Fruit fly (Drosophila melanogaster) whole organism, embryonic: ENCODE measurements around the gene Cap-D2.

ENCODE experiments used
- Antp ChIP-seq: fragments of 200-800 bp; sonication (Bioruptor generic); optimal IDR thresholded peaks from 3 replicates; lab custom pipeline; 2016; ENCODE audit warnings: missing biosample characterization, missing genetic modification characterization
- Awh ChIP-seq: fragments of 200-800 bp; sonication (Bioruptor generic); IDR thresholded peaks from 2 replicates; pipeline ENCODE4, ENCODE4 v1.3.6; 2022; ENCODE audit warnings: missing biosample characterization, missing genetic modification characterization
- CG10267 ChIP-seq: fragments of 200-800 bp; sonication (Bioruptor generic); optimal IDR thresholded peaks from 2 replicates; lab custom pipeline; 2018; ENCODE audit warnings: missing biosample characterization, mild to moderate bottlenecking, missing genetic modification characterization, moderate library complexity
- CG13775 ChIP-seq: fragments of 200-800 bp; sonication (Bioruptor generic); optimal IDR thresholded peaks from 3 replicates; lab custom pipeline; 2017; ENCODE audit warnings: missing biosample characterization, mild to moderate bottlenecking, missing genetic modification characterization
- CG14050 ChIP-seq: fragments of 200-800 bp; sonication (Bioruptor generic); IDR thresholded peaks from 3 replicates; pipeline ENCODE4 v1.3.6; 2022; ENCODE audit warnings: missing biosample characterization, missing genetic modification characterization
- CG17612 ChIP-seq: fragments of 200-800 bp; sonication (Bioruptor generic); IDR thresholded peaks from 2 replicates; pipeline ENCODE4 v1.3.6; 2022; ENCODE audit warnings: missing biosample characterization, missing genetic modification characterization
- CG18764 ChIP-seq: fragments of 200-800 bp; sonication (Bioruptor generic); optimal IDR thresholded peaks from 3 replicates; lab custom pipeline; 2016; ENCODE audit warnings: missing biosample characterization, missing genetic modification characterization
- CG30403 ChIP-seq: fragments of 200-800 bp; sonication (Bioruptor generic); optimal IDR thresholded peaks from 3 replicates; lab custom pipeline; 2016; ENCODE audit warnings: missing biosample characterization, missing genetic modification characterization
- CG30431 ChIP-seq: fragments of 200-800 bp; sonication (Bioruptor generic); optimal IDR thresholded peaks from 2 replicates; lab custom pipeline; 2017; ENCODE audit warnings: missing biosample characterization, missing genetic modification characterization
- CG31388 ChIP-seq: fragments of 200-800 bp; sonication (Bioruptor generic); optimal IDR thresholded peaks from 2 replicates; lab custom pipeline; 2016; ENCODE audit warnings: missing biosample characterization, missing genetic modification characterization
- CG34422 ChIP-seq: fragments of 200-800 bp; sonication (Bioruptor generic); IDR thresholded peaks from 3 replicates; pipeline ENCODE4 v1.3.6; 2022; ENCODE audit warnings: missing biosample characterization, missing genetic modification characterization
- CTCF ChIP-seq: fragments of 200-800 bp; sonication (Bioruptor generic); optimal IDR thresholded peaks from 2 replicates; lab custom pipeline; 2017; ENCODE audit warnings: missing biosample characterization, mild to moderate bottlenecking, missing genetic modification characterization, moderate library complexity
- CoRest ChIP-seq: fragments of 200-800 bp; sonication (Bioruptor generic); optimal IDR thresholded peaks from 3 replicates; lab custom pipeline; 2018; ENCODE audit warnings: missing biosample characterization, mild to moderate bottlenecking, missing genetic modification characterization, moderate library complexity
- D19B ChIP-seq: fragments of 200-800 bp; sonication (Bioruptor generic); optimal IDR thresholded peaks from 2 replicates; lab custom pipeline; 2017; ENCODE audit warnings: missing biosample characterization, mild to moderate bottlenecking, missing genetic modification characterization
- Dek ChIP-seq: fragments of 200-800 bp; sonication (Bioruptor generic); optimal IDR thresholded peaks from 3 replicates; lab custom pipeline; 2019; ENCODE audit warnings: missing biosample characterization, mild to moderate bottlenecking, missing genetic modification characterization, moderate library complexity
- Dip3 ChIP-seq: fragments of 200-800 bp; sonication (Bioruptor generic); optimal IDR thresholded peaks from 3 replicates; lab custom pipeline; 2016; ENCODE audit warnings: missing biosample characterization, missing genetic modification characterization
- Dp ChIP-seq: fragments of 200-800 bp; sonication (Bioruptor generic); optimal IDR thresholded peaks from 2 replicates; lab custom pipeline; 2018; ENCODE audit warnings: missing biosample characterization, mild to moderate bottlenecking, missing genetic modification characterization, moderate library complexity
- Drgx ChIP-seq: fragments of 200-800 bp; sonication (Bioruptor generic); IDR thresholded peaks from 2 replicates; pipeline ENCODE4 v1.3.6; 2022; ENCODE audit warnings: missing biosample characterization, missing genetic modification characterization
- ERR ChIP-seq: fragments of 200-800 bp; sonication (Bioruptor generic); optimal IDR thresholded peaks from 2 replicates; lab custom pipeline; 2016; ENCODE audit warnings: missing biosample characterization, missing genetic modification characterization
- Eip74EF ChIP-seq, 2 experiments: fragments of 200-800 bp in 1 of 2; fragments of >200 bp in 1 of 2; sonication (Bioruptor generic) in 1 of 2; optimal IDR thresholded peaks; 2 replicates each; lab custom pipeline; 2017 to 2019; ENCODE audit warnings: missing biosample characterization in 2 of 2, missing genetic modification characterization in 2 of 2, mild to moderate bottlenecking in 1 of 2, moderate library complexity in 1 of 2
- Fer2 ChIP-seq: fragments of 200-800 bp; sonication (Bioruptor generic); optimal IDR thresholded peaks from 2 replicates; lab custom pipeline; 2018; ENCODE audit warnings: missing biosample characterization, mild to moderate bottlenecking, missing genetic modification characterization, moderate library complexity
- HLHmδ ChIP-seq: fragments of 200-800 bp; sonication (Bioruptor generic); optimal IDR thresholded peaks from 2 replicates; lab custom pipeline; 2018; ENCODE audit warnings: missing biosample characterization, mild to moderate bottlenecking, missing genetic modification characterization, moderate library complexity
- Hmr ChIP-seq: fragments of 200-800 bp; sonication (Bioruptor generic); optimal IDR thresholded peaks from 3 replicates; lab custom pipeline; 2017; ENCODE audit warnings: mild to moderate bottlenecking, missing biosample characterization, missing genetic modification reagents, missing genetic modification characterization
- Hr51 ChIP-seq, 2 experiments: fragments of 200-800 bp; sonication (Bioruptor generic); optimal IDR thresholded peaks; 2 replicates in 1 of 2; 3 replicates in 1 of 2; lab custom pipeline; 2016 to 2018; ENCODE audit warnings: missing biosample characterization in 2 of 2, missing genetic modification characterization in 2 of 2, mild to moderate bottlenecking in 1 of 2, moderate library complexity in 1 of 2
- Hr78 ChIP-seq, 2 experiments: fragments of 200-800 bp in 1 of 2; fragments of >200 bp in 1 of 2; sonication (Bioruptor generic) in 1 of 2; optimal IDR thresholded peaks; 2 replicates each; lab custom pipeline; 2017 to 2019; ENCODE audit warnings: missing biosample characterization in 2 of 2, missing genetic modification characterization in 2 of 2, mild to moderate bottlenecking in 1 of 2, moderate library complexity in 1 of 2
- Lhr ChIP-seq: fragments of 200-800 bp; sonication (Bioruptor generic); optimal IDR thresholded peaks from 3 replicates; lab custom pipeline; 2017; ENCODE audit warnings: mild to moderate bottlenecking, missing biosample characterization, missing genetic modification reagents, missing genetic modification characterization
- Mad ChIP-seq: fragments of 200-800 bp; sonication (Bioruptor generic); optimal IDR thresholded peaks from 2 replicates; lab custom pipeline; 2016; ENCODE audit warnings: missing biosample characterization, missing genetic modification characterization
- Med ChIP-seq: fragments of 200-800 bp; sonication (Bioruptor generic); peaks from one replicate; lab custom pipeline; 2016; ENCODE audit warnings: missing biosample characterization, missing genetic modification characterization, mild to moderate bottlenecking, inconsistent platforms, moderate library complexity
- Meics ChIP-seq: fragments of 200-800 bp; sonication (Bioruptor generic); optimal IDR thresholded peaks from 2 replicates; lab custom pipeline; 2017; ENCODE audit warnings: missing biosample characterization, mild to moderate bottlenecking, missing genetic modification characterization
- Mrtf ChIP-seq: fragments of 200-800 bp; sonication (Bioruptor generic); IDR thresholded peaks from 3 replicates; pipeline ENCODE4 v1.3.6; 2022; ENCODE audit warnings: missing biosample characterization, missing genetic modification characterization
- Oaz ChIP-seq: fragments of 200-800 bp; sonication (Bioruptor generic); IDR thresholded peaks from 2 replicates; pipeline ENCODE4 v1.3.6; 2022; ENCODE audit warnings: missing biosample characterization, missing genetic modification characterization
- Pdp1 ChIP-seq, 2 experiments: fragments of 200-800 bp; sonication (Bioruptor generic); optimal IDR thresholded peaks; 3 replicates each; lab custom pipeline; 2016; ENCODE audit warnings: missing biosample characterization in 2 of 2, missing genetic modification characterization in 2 of 2, mild to moderate bottlenecking in 1 of 2, moderate library complexity in 1 of 2
- Sox102F ChIP-seq: fragments of 200-800 bp; sonication (Bioruptor generic); optimal IDR thresholded peaks from 2 replicates; lab custom pipeline; 2018; ENCODE audit warnings: missing biosample characterization, mild to moderate bottlenecking, missing genetic modification characterization, moderate library complexity
- aop ChIP-seq: fragments of 200-800 bp; sonication (Bioruptor generic); IDR thresholded peaks from 2 replicates; pipeline ENCODE4 v1.3.6; 2022; ENCODE audit warnings: missing biosample characterization, missing genetic modification characterization
- chinmo ChIP-seq: fragments of 200-800 bp; sonication (Bioruptor generic); IDR thresholded peaks from 4 replicates; pipeline ENCODE4 v1.3.6; 2022; ENCODE audit warnings: missing biosample characterization, missing genetic modification characterization; ENCODE audit not compliant: partially characterized antibody
- corto ChIP-seq: fragments of 200-800 bp; sonication (Bioruptor generic); optimal IDR thresholded peaks from 2 replicates; lab custom pipeline; 2016; ENCODE audit warnings: missing biosample characterization, mild to moderate bottlenecking, missing genetic modification characterization, moderate library complexity
- crol ChIP-seq: fragments of 200-800 bp; sonication (Bioruptor generic); IDR thresholded peaks from 2 replicates; pipeline ENCODE4 v1.3.6; 2022; ENCODE audit warnings: missing biosample characterization, missing genetic modification characterization
- fd64A ChIP-seq: fragments of 200-800 bp; sonication (Bioruptor generic); optimal IDR thresholded peaks from 3 replicates; lab custom pipeline; 2018; ENCODE audit warnings: missing biosample characterization, mild to moderate bottlenecking, missing genetic modification characterization
- gce ChIP-seq: fragments of 200-800 bp; sonication (Bioruptor generic); IDR thresholded peaks from 3 replicates; pipeline ENCODE4 v1.3.6; 2022; ENCODE audit warnings: missing biosample characterization, missing genetic modification characterization
- grau ChIP-seq: fragments of 200-800 bp; optimal IDR thresholded peaks from 3 replicates; lab custom pipeline; 2019; ENCODE audit warnings: missing biosample characterization, mild to moderate bottlenecking, missing genetic modification characterization, moderate library complexity
- grn ChIP-seq: fragments of 200-800 bp; sonication (Bioruptor generic); optimal IDR thresholded peaks from 3 replicates; lab custom pipeline; 2017; ENCODE audit warnings: missing biosample characterization, missing genetic modification characterization
- ham ChIP-seq: fragments of 200-800 bp; sonication (Bioruptor generic); IDR thresholded peaks from 2 replicates; pipeline ENCODE4 v1.3.6; 2022; ENCODE audit warnings: missing biosample characterization, missing genetic modification characterization
- kay ChIP-seq: fragments of 200-800 bp; sonication (Bioruptor generic); optimal IDR thresholded peaks from 2 replicates; lab custom pipeline; 2016; ENCODE audit warnings: missing biosample characterization, missing genetic modification characterization
- maf-S ChIP-seq: fragments of 200-800 bp; sonication (Bioruptor generic); optimal IDR thresholded peaks from 2 replicates; lab custom pipeline; 2016; ENCODE audit warnings: missing biosample characterization, missing genetic modification characterization
- nmo ChIP-seq: fragments of 200-800 bp; sonication (Bioruptor generic); optimal IDR thresholded peaks from 2 replicates; lab custom pipeline; 2018; ENCODE audit warnings: missing biosample characterization, mild to moderate bottlenecking, missing genetic modification characterization, moderate library complexity
- phol ChIP-seq: fragments of 200-800 bp; sonication (Bioruptor generic); optimal IDR thresholded peaks from 3 replicates; lab custom pipeline; 2018; ENCODE audit warnings: missing biosample characterization, mild to moderate bottlenecking, missing genetic modification characterization, moderate library complexity
- rib ChIP-seq: fragments of 200-800 bp; sonication (Bioruptor generic); IDR thresholded peaks from 2 replicates; pipeline ENCODE4 v1.3.6; 2022; ENCODE audit warnings: missing biosample characterization, missing genetic modification characterization
- run ChIP-seq: fragments of 200-800 bp; sonication (Bioruptor generic); optimal IDR thresholded peaks from 3 replicates; lab custom pipeline; 2018; ENCODE audit warnings: missing biosample characterization, mild to moderate bottlenecking, missing genetic modification characterization
- shn ChIP-seq: fragments of 200-800 bp; sonication (Bioruptor generic); optimal IDR thresholded peaks from 3 replicates; lab custom pipeline; 2016; ENCODE audit warnings: missing biosample characterization, missing genetic modification characterization
- tio ChIP-seq: fragments of 200-800 bp; sonication (Bioruptor generic); optimal IDR thresholded peaks from 2 replicates; lab custom pipeline; 2017; ENCODE audit warnings: missing biosample characterization, missing genetic modification characterization, inconsistent platforms
- trem ChIP-seq: fragments of 200-800 bp; optimal IDR thresholded peaks from 3 replicates; lab custom pipeline; 2019; ENCODE audit warnings: missing biosample characterization, mild to moderate bottlenecking, missing genetic modification characterization, moderate library complexity
- usp ChIP-seq: fragments of >200 bp; optimal IDR thresholded peaks from 2 replicates; lab custom pipeline; 2017; ENCODE audit warnings: missing biosample characterization, missing genetic modification characterization

Gene Cap-D2

dm6 chr3R:29717519-29717918, 42.1 kb downstream of the Cap-D2 start (continued):
- TF ChIP-seq grn (GFP tag; lab: Kevin White, UChicago) (no peak), CTCF (no peak), Dek (tag; lab: Kevin White, UChicago) (no peak), ERR (no peak), run (tag; lab: Kevin White, UChicago) (no peak), CG31388 (GFP tag; lab: Kevin White, UChicago) (no peak), Eip74EF (GFP tag; optimal IDR thresholded peaks at IDR 0.05; lab: Kevin White, UChicago) (no peak), shn (GFP tag; lab: Kevin White, UChicago) (no peak), Dip3 (GFP tag; lab: Kevin White, UChicago) (no peak), Lhr (no peak), Dp (GFP tag; lab: Kevin White, UChicago) (no peak), CG30403 (GFP tag; lab: Kevin White, UChicago) (peak; percentile 49), CG14050 (GFP tag; lab: Robert Waterston, UW) (no peak), CoRest (peak; percentile 6), nmo (GFP tag; lab: Kevin White, UChicago) (peak; percentile 25), CG13775 (GFP tag; lab: Kevin White, UChicago) (no peak), chinmo (GFP tag; lab: Robert Waterston, UW) (no peak), Drgx (no peak; the same call in 1 of the 2 replicates), Meics (GFP tag; lab: Kevin White, UChicago) (no peak), Sox102F (GFP tag; lab: Kevin White, UChicago) (peak; percentile 73), ham (no peak), tio (GFP tag; lab: Kevin White, UChicago) (no peak), CG34422 (GFP tag; lab: Robert Waterston, UW) (no peak), usp (no peak), phol (peak; percentile 50), Mad (GFP tag; lab: Kevin White, UChicago) (no peak), crol (no peak), maf-S (peak; percentile 4), Med (GFP tag; lab: Kevin White, UChicago) (peak; percentile 83), Hr78 (GFP tag; optimal IDR thresholded peaks at IDR 0.05; lab: Kevin White, UChicago) (peak in 1 of 2 experiments; percentile 31), Fer2 (tag; lab: Kevin White, UChicago) (no peak), Awh (GFP tag; lab: Robert Waterston, UW) (no peak), D19B (no peak), CG10267 (no peak), rib (no peak), grau (tag; lab: Kevin White, UChicago) (peak; percentile 34), Oaz (GFP tag; lab: Robert Waterston, UW) (no peak), Pdp1 (GFP tag; optimal IDR thresholded peaks at IDR 0.05; lab: Kevin White, UChicago) (peak in 1 of 2 experiments; percentile 17), aop (GFP tag; lab: Robert Waterston, UW) (no peak), corto (GFP tag; lab: Kevin White, UChicago) (no peak), CG17612 (GFP tag; lab: Robert Waterston, UW) (no peak), Mrtf (GFP tag; lab: Robert Waterston, UW) (no peak), kay (GFP tag; lab: Kevin White, UChicago) (no peak), CG30431 (no peak), CG18764 (no peak), fd64A (GFP tag; lab: Kevin White, UChicago) (no peak), HLHmδ (GFP tag; lab: Kevin White, UChicago) (no peak), gce (GFP tag; lab: Robert Waterston, UW) (0 out of 3 replicates have a peak, but pooled peaks have one; percentile 25), Antp (GFP tag; lab: Kevin White, UChicago) (peak; percentile 13), Hmr (GFP tag; lab: Kevin White, UChicago) (no peak), trem (no peak), Hr51 (GFP tag; optimal IDR thresholded peaks at IDR 0.05; lab: Kevin White, UChicago) (peak in 1 of 2 experiments; percentile 36)
